Worm (Caenorhabditis elegans) whole organism, young adult: Measurements from ENCODE around the gene str-86.

Experiments used
- ama-1 ChIP-seq, 3 experiments: fragments of 150-350 bp in 1 of 3; sonication (generic microtip) in 2 of 3; optimal IDR thresholded peaks; 2 replicates each; lab custom pipeline; 2014 to 2018; ENCODE audit warnings: missing biosample characterization in 2 of 3, missing genetic modification characterization in 2 of 3, missing genetic modification reagents in 2 of 3
- egl-18 ChIP-seq: fragments of 200-800 bp; sonication (Bioruptor generic); IDR thresholded peaks from 2 replicates; pipeline ENCODE4 v1.3.6; 2022; ENCODE audit warnings: missing genetic modification reagents, missing genetic modification characterization, missing compliant biosample characterization
- gei-17 ChIP-seq: fragments of 200-800 bp; sonication (Bioruptor generic); optimal IDR thresholded peaks from 2 replicates; lab custom pipeline; 2018; ENCODE audit warnings: mild to moderate bottlenecking, missing genetic modification characterization, missing compliant biosample characterization
- nhr-120 ChIP-seq: fragments of 200-800 bp; sonication (Bioruptor generic); IDR thresholded peaks from 2 replicates; pipeline ENCODE4 v1.3.6; 2022; ENCODE audit warnings: missing genetic modification characterization, missing compliant biosample characterization
- pha-4 ChIP-seq: fragments of 150-350 bp; sonication (generic microtip); optimal IDR thresholded peaks from 2 replicates; lab custom pipeline; 2014; ENCODE audit warnings: missing biosample characterization, missing genetic modification reagents, missing genetic modification characterization
- repo-1 ChIP-seq: sonication (generic microtip); optimal IDR thresholded peaks from 2 replicates; lab custom pipeline; 2017; ENCODE audit warnings: mild to moderate bottlenecking, missing genetic modification characterization, missing compliant biosample characterization
- rpc-1 ChIP-seq, 2 experiments: fragments of 150-350 bp in 1 of 2; sonication (generic microtip) in 1 of 2; optimal IDR thresholded peaks; 2 replicates each; lab custom pipeline; 2014 to 2018; ENCODE audit warnings: missing biosample characterization in 1 of 2, missing genetic modification characterization in 1 of 2, missing genetic modification reagents in 1 of 2, missing genotype in 1 of 2
- somi-1 ChIP-seq: fragments of 200-800 bp; sonication (Bioruptor generic); optimal IDR thresholded peaks from 2 replicates; lab custom pipeline; 2018; ENCODE audit warnings: mild to moderate bottlenecking, missing genetic modification characterization, missing compliant biosample characterization
- sptf-2 ChIP-seq: fragments of 200-800 bp; sonication (Bioruptor generic); optimal IDR thresholded peaks from 2 replicates; lab custom pipeline; 2018; ENCODE audit warnings: mild to moderate bottlenecking, missing genetic modification characterization, missing compliant biosample characterization
- tbx-9 ChIP-seq: sonication (generic microtip); optimal IDR thresholded peaks from 2 replicates; lab custom pipeline; 2016; ENCODE audit warnings: borderline replicate concordance, missing genetic modification characterization, inconsistent platforms, missing compliant biosample characterization
- unc-130 ChIP-seq: sonication (generic microtip); optimal IDR thresholded peaks from 2 replicates; lab custom pipeline; 2016; ENCODE audit warnings: missing genetic modification reagents, missing genetic modification characterization, missing compliant biosample characterization

- TF ChIP-seq tbx-9: no peak
- no peak for TF ChIP-seq pha-4 (tag; lab: Kevin White, UChicago)
- TF ChIP-seq gei-17 (GFP tag; lab: Kevin White, UChicago): no peak
- no peak for TF ChIP-seq ama-1 (optimal IDR thresholded peaks at IDR 0.05; lab: Kevin White, UChicago)
- TF ChIP-seq ama-1 (GFP tag; optimal IDR thresholded peaks at IDR 0.05; lab: Kevin White, UChicago): no peak
- no peak for TF ChIP-seq rpc-1 (optimal IDR thresholded peaks at IDR 0.05; lab: Kevin White, UChicago)
- no peak for TF ChIP-seq rpc-1 (tag; optimal IDR thresholded peaks at IDR 0.05; lab: Kevin White, UChicago)
- TF ChIP-seq repo-1: no peak
- no peak for TF ChIP-seq nhr-120 (GFP tag; lab: Robert Waterston, UW)
- no peak for TF ChIP-seq somi-1 (GFP tag; lab: Kevin White, UChicago)
- no peak for TF ChIP-seq unc-130
- TF ChIP-seq egl-18 (GFP tag; lab: Robert Waterston, UW): no peak
- TF ChIP-seq sptf-2 (GFP tag; lab: Kevin White, UChicago): no peak
Observed at ce11 chrV:8949873-8950272, 33.6 kb downstream of the str-86 start.
